Fruit fly (Drosophila melanogaster): Measurements from ENCODE around the gene CG9175.
A peak's percentile ranks its signal among the peaks of the same experiment; 100 is the strongest.

Gene CG9175

dm6 chr2L:6076143-6076542 lies 22.6 kb downstream of the CG9175 start:
- TF ChIP-seq chinmo (GFP tag; IDR thresholded peaks at IDR 0.05; ENCODE audit: partially characterized antibody): peak; percentile 81; the same call in 2 of the 4 replicates
- TF ChIP-seq Pdp1 (GFP tag; optimal IDR thresholded peaks at IDR 0.05): peak in 1 of 2 experiments; percentile 98
- no peak for TF ChIP-seq CG30020 (tag; optimal IDR thresholded peaks at IDR 0.05)
- no peak for TF ChIP-seq Dref (GFP tag; IDR thresholded peaks at IDR 0.05)
- TF ChIP-seq CG9817 (tag; optimal IDR thresholded peaks at IDR 0.05): no peak
- peak; percentile 97 for TF ChIP-seq z (GFP tag; IDR thresholded peaks at IDR 0.05)
- TF ChIP-seq cg (GFP tag; optimal IDR thresholded peaks at IDR 0.05): peak; percentile 71
- TF ChIP-seq fu2 (GFP tag; optimal IDR thresholded peaks at IDR 0.05): no peak
- TF ChIP-seq ci (GFP tag; IDR thresholded peaks at IDR 0.05): no peak
- no peak for TF ChIP-seq CG6683 (GFP tag; optimal IDR thresholded peaks at IDR 0.05)
- TF ChIP-seq ftz-f1 (GFP tag; optimal IDR thresholded peaks at IDR 0.05): no peak
- no peak for TF ChIP-seq ara (GFP tag; IDR thresholded peaks at IDR 0.05)
- TF ChIP-seq Elba2 (GFP tag; optimal IDR thresholded peaks at IDR 0.05): no peak
- no peak for TF ChIP-seq CG18599 (GFP tag; optimal IDR thresholded peaks at IDR 0.05)
- TF ChIP-seq ato (GFP tag; IDR thresholded peaks at IDR 0.05; ENCODE audit: partially characterized antibody): peak; percentile 15; the same call in 1 of the 2 replicates
- TF ChIP-seq CG10147 (GFP tag; optimal IDR thresholded peaks at IDR 0.05): no peak
- no peak for TF ChIP-seq CG8765 (GFP tag; IDR thresholded peaks at IDR 0.05)
- TF ChIP-seq CG13287 (GFP tag; IDR thresholded peaks at IDR 0.05; ENCODE audit: partially characterized antibody): peak; percentile 8; the same call in 1 of the 2 replicates
- TF ChIP-seq CG5180 (GFP tag; optimal IDR thresholded peaks at IDR 0.05): peak; percentile 40
- no peak for TF ChIP-seq Lpt (GFP tag; optimal IDR thresholded peaks at IDR 0.05)
- TF ChIP-seq Sox102F (GFP tag; optimal IDR thresholded peaks at IDR 0.05): no peak
- TF ChIP-seq D19A (tag; optimal IDR thresholded peaks at IDR 0.05): no peak
- TF ChIP-seq HHEX (GFP tag; optimal IDR thresholded peaks at IDR 0.05): no peak
- TF ChIP-seq CG11723 (GFP tag; optimal IDR thresholded peaks at IDR 0.05): no peak
- TF ChIP-seq cwo (GFP tag; optimal IDR thresholded peaks at IDR 0.05): no peak
- TF ChIP-seq unpg (GFP tag; optimal IDR thresholded peaks at IDR 0.05): no peak
- no peak for TF ChIP-seq bab2 (GFP tag; optimal IDR thresholded peaks at IDR 0.05)
- TF ChIP-seq abd-A (tag; optimal IDR thresholded peaks at IDR 0.05): peak; percentile 12
- peak; percentile 90 for TF ChIP-seq sqz (GFP tag; optimal IDR thresholded peaks at IDR 0.05)
- TF ChIP-seq vvl (GFP tag; IDR thresholded peaks at IDR 0.05): 0 out of 2 replicates have a peak, but pooled peaks have one; percentile 25
- TF ChIP-seq CG32532 (GFP tag; IDR thresholded peaks at IDR 0.05): no peak
- no peak for TF ChIP-seq CG16813 (GFP tag; IDR thresholded peaks at IDR 0.05; ENCODE audit: partially characterized antibody)
- TF ChIP-seq sd (tag; optimal IDR thresholded peaks at IDR 0.05): peak; percentile 1
- peak; percentile 32; the same call in 1 of the 2 replicates for TF ChIP-seq chm (GFP tag; IDR thresholded peaks at IDR 0.05)
- no peak for TF ChIP-seq exex (tag; optimal IDR thresholded peaks at IDR 0.05)
- peak in 1 of 2 experiments; percentile 90 for TF ChIP-seq insv (GFP tag; optimal IDR thresholded peaks at IDR 0.05)
- TF ChIP-seq CG7839 (tag; optimal IDR thresholded peaks at IDR 0.05): no peak
- peak; percentile 14 for TF ChIP-seq stwl (tag; optimal IDR thresholded peaks at IDR 0.05)
- no peak for TF ChIP-seq caup (GFP tag; optimal IDR thresholded peaks at IDR 0.05; ENCODE audit: severe bottlenecking)
- TF ChIP-seq Dek (tag; optimal IDR thresholded peaks at IDR 0.05): no peak

DNA sequence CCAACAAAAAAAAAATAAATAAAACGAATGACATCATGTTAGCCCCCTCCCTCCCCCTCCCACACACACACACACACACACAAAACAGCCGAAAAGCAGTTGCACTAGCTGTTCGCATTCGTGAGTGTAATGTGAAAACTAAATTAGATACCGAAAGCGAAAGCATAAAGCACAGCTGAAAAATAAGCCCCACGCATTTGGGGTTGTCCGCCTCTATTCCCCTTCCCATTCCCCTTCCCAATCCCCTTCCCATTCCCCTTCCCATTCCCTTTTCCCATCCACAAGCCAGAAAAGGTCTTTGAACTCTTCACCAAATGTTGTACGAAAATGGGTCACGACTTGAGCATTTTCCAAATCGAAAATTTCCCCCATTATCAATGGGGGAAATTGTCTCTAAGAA lies 23.4 kb downstream of the CG9175 start:
- TF ChIP-seq CG18599 (GFP tag; optimal IDR thresholded peaks at IDR 0.05) (peak; percentile 28), Hr3 (GFP tag; optimal IDR thresholded peaks at IDR 0.05) (peak; percentile 43), CG2199 (GFP tag; IDR thresholded peaks at IDR 0.05) (peak; percentile 31; the same call in 1 of the 3 replicates), bab2 (GFP tag; optimal IDR thresholded peaks at IDR 0.05) (no peak), kni (GFP tag; optimal IDR thresholded peaks at IDR 0.05) (peak; percentile 95), CG1832 (GFP tag; optimal IDR thresholded peaks at IDR 0.05) (no peak), crol (GFP tag; IDR thresholded peaks at IDR 0.05) (peak; percentile 98), danr (GFP tag; IDR thresholded peaks at IDR 0.05) (no peak), bbx (GFP tag; IDR thresholded peaks at IDR 0.05; ENCODE audit: partially characterized antibody) (0 out of 2 replicates have a peak, but pooled peaks have one; percentile 29), ara (GFP tag; IDR thresholded peaks at IDR 0.05) (peak; percentile 22; the same call in 1 of the 2 replicates), chinmo (GFP tag; IDR thresholded peaks at IDR 0.05; ENCODE audit: partially characterized antibody) (no peak), ci (GFP tag; IDR thresholded peaks at IDR 0.05) (0 out of 3 replicates have a peak, but pooled peaks have one; percentile 59), fd64A (GFP tag; optimal IDR thresholded peaks at IDR 0.05) (peak; percentile 2), Blimp-1 (GFP tag; optimal IDR thresholded peaks at IDR 0.05) (peak; percentile 98)
